Worm (Caenorhabditis elegans): ENCODE measurements around the gene cest-35.2.
A peak's percentile ranks its signal among the peaks of the same experiment; 100 is the strongest.

Gene cest-35.2

ce11 chrV:5237116-5237515 lies at the start of gene cest-35.2:
Gene cest-35.2, minus strand, starts transcription at chrV:5237216.
- TF ChIP-seq pat-9 (tag; optimal IDR thresholded peaks at IDR 0.05), result no peak
- no peak for TF ChIP-seq pag-3 (tag; optimal IDR thresholded peaks at IDR 0.05; ENCODE audit: borderline replicate concordance)
- TF ChIP-seq nhr-11 (tag; optimal IDR thresholded peaks at IDR 0.05), result no peak
- TF ChIP-seq ceh-19 (GFP tag; optimal IDR thresholded peaks at IDR 0.05), result no peak
- TF ChIP-seq zip-5 (tag; optimal IDR thresholded peaks at IDR 0.05), result no peak
- TF ChIP-seq ceh-9 (tag; optimal IDR thresholded peaks at IDR 0.05), result no peak
- TF ChIP-seq pros-1 (tag; optimal IDR thresholded peaks at IDR 0.05), result no peak

- TF ChIP-seq C38D4.7 (GFP tag; optimal IDR thresholded peaks at IDR 0.05) (peak; percentile 41), tbx-2 (tag; optimal IDR thresholded peaks at IDR 0.05) (peak; percentile 49), pag-3 (tag; optimal IDR thresholded peaks at IDR 0.05; ENCODE audit: borderline replicate concordance) (peak; percentile 87), ets-4 (tag; optimal IDR thresholded peaks at IDR 0.05) (peak; percentile 2), sdc-2 (tag; optimal IDR thresholded peaks at IDR 0.05) (peak; percentile 11), pqm-1 (tag; optimal IDR thresholded peaks at IDR 0.05) (peak; percentile 45), ztf-16 (tag; optimal IDR thresholded peaks at IDR 0.05) (peak; percentile 45), dmd-4 (tag; optimal IDR thresholded peaks at IDR 0.05; ENCODE audit: borderline replicate concordance) (peak; percentile 91), madf-2 (tag; optimal IDR thresholded peaks at IDR 0.05) (peak; percentile 49), hlh-13 (GFP tag; optimal IDR thresholded peaks at IDR 0.05) (peak; percentile 58), gmeb-2 (tag; optimal IDR thresholded peaks at IDR 0.05) (peak; percentile 54), fkh-6 (tag; optimal IDR thresholded peaks at IDR 0.05) (peak; percentile 71), ceh-19 (GFP tag; optimal IDR thresholded peaks at IDR 0.05) (peak; percentile 81), ceh-48 (tag; optimal IDR thresholded peaks at IDR 0.05) (peak; percentile 31), mec-3 (tag; optimal IDR thresholded peaks at IDR 0.05; ENCODE audit: borderline replicate concordance) (peak; percentile 62), sox-4 (tag; optimal IDR thresholded peaks at IDR 0.05) (peak; percentile 29), lim-6 (tag; optimal IDR thresholded peaks at IDR 0.05) (peak; percentile 47), ceh-9 (tag; optimal IDR thresholded peaks at IDR 0.05) (peak; percentile 22), Y22D7AL.16 (tag; optimal IDR thresholded peaks at IDR 0.05) (peak; percentile 1), ceh-6 (GFP tag; optimal IDR thresholded peaks at IDR 0.05) (peak; percentile 18), npax-4 (tag; optimal IDR thresholded peaks at IDR 0.05) (peak; percentile 24), C08G9.2 (tag; optimal IDR thresholded peaks at IDR 0.05) (peak; percentile 35), zip-5 (tag; optimal IDR thresholded peaks at IDR 0.05) (peak; percentile 7), hlh-6 (tag; optimal IDR thresholded peaks at IDR 0.05) (peak; percentile 78), elt-4 (tag; optimal IDR thresholded peaks at IDR 0.05) (peak; percentile 68)
Observed at ce11 chrV:5284270-5284980, 47.4 kb upstream of the cest-35.2 start.

- TF ChIP-seq C38D4.7 (GFP tag; optimal IDR thresholded peaks at IDR 0.05) (no peak), unc-55 (GFP tag; optimal IDR thresholded peaks at IDR 0.05) (no peak), unc-3 (GFP tag; conservative IDR thresholded peaks at IDR 0.05) (no peak), unc-3 (tag; optimal IDR thresholded peaks at IDR 0.05) (no peak), ceh-45 (GFP tag; IDR thresholded peaks at IDR 0.05) (no peak), odd-2 (tag; optimal IDR thresholded peaks at IDR 0.05) (no peak), ceh-22 (tag; optimal IDR thresholded peaks at IDR 0.05) (no peak), sox-2 (GFP tag; IDR thresholded peaks at IDR 0.05) (no peak)
Observed at ce11 chrV:5278001-5278400, 41.0 kb upstream of the cest-35.2 start, which contains the start of gene B0238.9. Gene B0238.9, minus strand, starts transcription at chrV:5278101.

ce11 chrV:5275426-5276007 lies 38.5 kb upstream of the cest-35.2 start:
- no peak for TF ChIP-seq odd-2 (tag; optimal IDR thresholded peaks at IDR 0.05)
- TF ChIP-seq nfya-1 (tag; optimal IDR thresholded peaks at IDR 0.05), result peak; percentile 9

All from whole organism, late embryonic.